Worm (Caenorhabditis elegans) whole organism, early embryonic: ENCODE results near the gene tes-1.

Experiments
- B0310.2 ChIP-seq: sonication (generic microtip); optimal IDR thresholded peaks from 2 replicates; lab custom pipeline; 2016; ENCODE audit warnings: mild to moderate bottlenecking, missing genetic modification characterization, missing compliant biosample characterization
- F13C5.2 ChIP-seq: sonication (generic microtip); optimal IDR thresholded peaks from 2 replicates; lab custom pipeline; 2017; ENCODE audit warnings: mild to moderate bottlenecking, missing genetic modification characterization, inconsistent platforms, missing compliant biosample characterization
- ama-1 ChIP-seq: fragments of 150-350 bp; optimal IDR thresholded peaks from 2 replicates; lab custom pipeline; 2014
- ets-7 ChIP-seq: sonication (generic microtip); optimal IDR thresholded peaks from 2 replicates; lab custom pipeline; 2016; ENCODE audit warnings: missing genotype, missing genetic modification characterization, missing compliant biosample characterization
- flt-1 ChIP-seq: fragments of 200-800 bp; sonication (Bioruptor generic); IDR thresholded peaks from 2 replicates; pipeline ENCODE4 v1.3.6; 2022; ENCODE audit warnings: missing genetic modification characterization, missing compliant biosample characterization
- hmbx-1 ChIP-seq: sonication (generic microtip); optimal IDR thresholded peaks from 2 replicates; lab custom pipeline; 2016; ENCODE audit warnings: mild to moderate bottlenecking, missing genetic modification characterization, missing compliant biosample characterization
- hmg-4 ChIP-seq: fragments of 200-800 bp; sonication (Bioruptor generic); optimal IDR thresholded peaks from 2 replicates; lab custom pipeline; 2018; ENCODE audit warnings: mild to moderate bottlenecking, missing genetic modification characterization, missing compliant biosample characterization
- pes-1 ChIP-seq: fragments of 200-800 bp; sonication (Bioruptor generic); IDR thresholded peaks from 2 replicates; pipeline ENCODE4 v1.3.6; 2022; ENCODE audit warnings: missing genetic modification reagents, missing genetic modification characterization, missing compliant biosample characterization
- scrt-1 ChIP-seq: fragments of 200-800 bp; sonication (Bioruptor generic); IDR thresholded peaks from 2 replicates; pipeline ENCODE4 v1.3.6; 2022; ENCODE audit warnings: missing genetic modification characterization, missing compliant biosample characterization
- sea-1 ChIP-seq: fragments of 200-800 bp; sonication (Bioruptor generic); conservative IDR thresholded peaks from 2 replicates; pipeline ENCODE4 v1.3.6; 2022; ENCODE audit warnings: missing genetic modification characterization, missing compliant biosample characterization
- tbx-11 ChIP-seq: fragments of 200-800 bp; sonication (Bioruptor generic); IDR thresholded peaks from 2 replicates; pipeline ENCODE4 v1.3.6; 2022; ENCODE audit warnings: missing genetic modification characterization, missing compliant biosample characterization
- tbx-37 ChIP-seq: fragments of 200-800 bp; sonication (Bioruptor generic); conservative IDR thresholded peaks from 2 replicates; pipeline ENCODE4 v1.3.6; 2022; ENCODE audit warnings: missing genetic modification reagents, missing genetic modification characterization, missing compliant biosample characterization
- tra-4 ChIP-seq: sonication (generic microtip); optimal IDR thresholded peaks from 2 replicates; lab custom pipeline; 2017; ENCODE audit warnings: missing genetic modification characterization, missing compliant biosample characterization

DNA sequence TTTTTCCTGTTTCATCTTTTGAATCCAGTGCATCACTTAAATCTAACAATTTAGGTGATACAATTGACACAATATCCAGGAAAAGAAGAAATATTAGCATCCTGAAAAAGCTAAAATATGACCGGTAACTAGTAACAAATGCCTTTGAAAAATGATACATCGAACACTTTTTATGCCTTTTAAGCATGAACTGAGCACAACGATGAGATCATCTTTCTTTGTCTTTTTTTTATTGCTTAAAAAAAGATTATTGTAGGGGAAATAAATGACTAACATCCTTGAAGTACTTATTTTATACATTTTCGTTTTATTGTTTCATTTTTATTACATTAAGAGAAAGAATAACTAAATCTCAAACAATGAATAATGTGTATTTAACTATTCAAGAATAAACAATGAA lies 14.6 kb upstream of the tes-1 start, which contains the start of gene F13B6.3:
- TF ChIP-seq ets-7 (tag; lab: Kevin White, UChicago) (no peak), ama-1 (no peak), flt-1 (GFP tag; lab: Robert Waterston, UW) (no peak), tbx-37 (GFP tag; lab: Robert Waterston, UW) (no peak), sea-1 (no peak), pes-1 (GFP tag; lab: Robert Waterston, UW) (no peak), tbx-11 (GFP tag; lab: Robert Waterston, UW) (no peak), B0310.2 (tag; lab: Kevin White, UChicago) (no peak), scrt-1 (no peak), F13C5.2 (tag; lab: Kevin White, UChicago) (no peak), tra-4 (no peak), hmg-4 (GFP tag; lab: Kevin White, UChicago) (no peak), hmbx-1 (tag; lab: Kevin White, UChicago) (no peak)
